Fruit fly (Drosophila melanogaster): Measurements from ENCODE around the gene CG18557.

dm6 chr2L:2887760-2888600 lies 42.4 kb upstream of the CG18557 start:
- TF ChIP-seq tj (GFP tag; optimal IDR thresholded peaks at IDR 0.05) = no peak
- no peak for TF ChIP-seq CG7101 (tag; optimal IDR thresholded peaks at IDR 0.05)
- TF ChIP-seq Hr96 (GFP tag; optimal IDR thresholded peaks at IDR 0.05) = no peak
